Worm (Caenorhabditis elegans) whole organism, L4/young adult: ENCODE results near the gene T12B3.3.

Source experiments
- dao-5 ChIP-seq: sonication (generic microtip); optimal IDR thresholded peaks from 2 replicates; lab custom pipeline; 2016; ENCODE audit warnings: missing genotype, missing genetic modification characterization, moderate library complexity, missing compliant biosample characterization
- him-1 ChIP-seq: sonication (generic microtip); optimal IDR thresholded peaks from 2 replicates; lab custom pipeline; 2016; ENCODE audit warnings: missing genotype, missing genetic modification reagents, missing genetic modification characterization, missing compliant biosample characterization

- TF ChIP-seq dao-5 (tag; lab: Kevin White, UChicago): no peak
- TF ChIP-seq him-1 (tag; lab: Kevin White, UChicago): peak; percentile 53
These were observed 16.8 kb downstream of the T12B3.3 start for ce11 chrIV:7391534-7392343.
